Fruit fly (Drosophila melanogaster) whole organism, pupa: ENCODE data around the gene vilya.

Source experiments
- CG10348 ChIP-seq: fragments of 200-800 bp; sonication (Bioruptor generic); IDR thresholded peaks from 2 replicates; pipeline ENCODE4 v1.3.6; 2022; ENCODE audit warnings: missing biosample characterization, missing genetic modification characterization
- CG12605 ChIP-seq: fragments of 200-800 bp; sonication (Bioruptor generic); IDR thresholded peaks from 2 replicates; pipeline ENCODE4 v1.3.6; 2022; ENCODE audit warnings: missing biosample characterization, missing genetic modification characterization
- CG13204 ChIP-seq: fragments of 200-800 bp; sonication (Bioruptor generic); optimal IDR thresholded peaks from 2 replicates; lab custom pipeline; 2018; ENCODE audit warnings: missing biosample characterization, mild to moderate bottlenecking, missing genetic modification characterization, moderate library complexity
- CG14655 ChIP-seq: fragments of 200-800 bp; sonication (Bioruptor generic); optimal IDR thresholded peaks from 3 replicates; lab custom pipeline; 2017; ENCODE audit warnings: mild to moderate bottlenecking, missing biosample characterization, missing genetic modification reagents, missing genetic modification characterization
- CG15710 ChIP-seq: fragments of 200-800 bp; sonication (Bioruptor generic); optimal IDR thresholded peaks from 2 replicates; lab custom pipeline; 2018; ENCODE audit warnings: missing biosample characterization, mild to moderate bottlenecking, missing genetic modification characterization, moderate library complexity
- CG17806 ChIP-seq: fragments of 200-800 bp; sonication (Bioruptor generic); optimal IDR thresholded peaks from 2 replicates; lab custom pipeline; 2018; ENCODE audit warnings: missing biosample characterization, mild to moderate bottlenecking, missing genetic modification characterization, moderate library complexity
- CG32121 ChIP-seq: fragments of 200-800 bp; sonication (Bioruptor generic); IDR thresholded peaks from 2 replicates; pipeline ENCODE4 v1.3.6; 2022; ENCODE audit warnings: missing biosample characterization, missing genetic modification characterization
- CG34367 ChIP-seq: fragments of 200-800 bp; sonication (Bioruptor generic); optimal IDR thresholded peaks from 2 replicates; lab custom pipeline; 2018; ENCODE audit warnings: missing biosample characterization, mild to moderate bottlenecking, missing genetic modification characterization
- CG4496 ChIP-seq: fragments of 200-800 bp; sonication (Bioruptor generic); IDR thresholded peaks from 3 replicates; pipeline ENCODE4 v1.3.6; 2022; ENCODE audit warnings: missing biosample characterization, missing genetic modification characterization
- CG8159 ChIP-seq: fragments of 200-800 bp; sonication (Bioruptor generic); optimal IDR thresholded peaks from 3 replicates; lab custom pipeline; 2018; ENCODE audit warnings: missing biosample characterization, mild to moderate bottlenecking, missing genetic modification characterization, moderate library complexity
- CG8301 ChIP-seq: fragments of 200-800 bp; sonication (Bioruptor generic); optimal IDR thresholded peaks from 2 replicates; lab custom pipeline; 2018; ENCODE audit warnings: missing biosample characterization, mild to moderate bottlenecking, missing genetic modification characterization
- CG9948 ChIP-seq: fragments of 200-800 bp; sonication (Bioruptor generic); optimal IDR thresholded peaks from 2 replicates; lab custom pipeline; 2018; ENCODE audit warnings: missing biosample characterization, mild to moderate bottlenecking, missing genetic modification characterization, moderate library complexity
- D1 ChIP-seq: fragments of 200-800 bp; sonication (Bioruptor generic); optimal IDR thresholded peaks from 2 replicates; lab custom pipeline; 2018; ENCODE audit warnings: missing biosample characterization, mild to moderate bottlenecking, missing genetic modification characterization, moderate library complexity
- EcR ChIP-seq: fragments of 200-800 bp; sonication (Bioruptor generic); optimal IDR thresholded peaks from 3 replicates; lab custom pipeline; 2019; ENCODE audit warnings: missing biosample characterization, missing genetic modification characterization, mild to moderate bottlenecking, moderate library complexity, missing genetic modification reagents
- Ets98B ChIP-seq: fragments of 200-800 bp; sonication (Bioruptor generic); IDR thresholded peaks from 2 replicates; pipeline ENCODE4 v1.3.6; 2022; ENCODE audit warnings: missing biosample characterization, missing genetic modification characterization
- Pif1A ChIP-seq: fragments of 200-800 bp; sonication (Bioruptor generic); optimal IDR thresholded peaks from 3 replicates; lab custom pipeline; 2016; ENCODE audit warnings: missing biosample characterization, missing genetic modification characterization
- Pif1B ChIP-seq: fragments of 200-800 bp; sonication (Bioruptor generic); optimal IDR thresholded peaks from 3 replicates; lab custom pipeline; 2016; ENCODE audit warnings: missing biosample characterization, missing genetic modification characterization
- Snoo ChIP-seq: fragments of 200-800 bp; sonication (Bioruptor generic); optimal IDR thresholded peaks from 3 replicates; lab custom pipeline; 2017; ENCODE audit warnings: missing biosample characterization, mild to moderate bottlenecking, missing genetic modification characterization, inconsistent platforms
- fd96Ca ChIP-seq: fragments of 200-800 bp; sonication (Bioruptor generic); IDR thresholded peaks from 3 replicates; pipeline ENCODE4 v1.3.6; 2022; ENCODE audit warnings: missing biosample characterization, missing genetic modification characterization
- gl ChIP-seq: fragments of 200-800 bp; sonication (Bioruptor generic); optimal IDR thresholded peaks from 2 replicates; lab custom pipeline; 2018; ENCODE audit warnings: missing biosample characterization, mild to moderate bottlenecking, missing genetic modification characterization
- rn ChIP-seq: fragments of 200-800 bp; sonication (Bioruptor generic); IDR thresholded peaks from 2 replicates; pipeline ENCODE4 v1.3.6; 2022; ENCODE audit warnings: missing biosample characterization, missing genetic modification characterization

vilya gene

DNA sequence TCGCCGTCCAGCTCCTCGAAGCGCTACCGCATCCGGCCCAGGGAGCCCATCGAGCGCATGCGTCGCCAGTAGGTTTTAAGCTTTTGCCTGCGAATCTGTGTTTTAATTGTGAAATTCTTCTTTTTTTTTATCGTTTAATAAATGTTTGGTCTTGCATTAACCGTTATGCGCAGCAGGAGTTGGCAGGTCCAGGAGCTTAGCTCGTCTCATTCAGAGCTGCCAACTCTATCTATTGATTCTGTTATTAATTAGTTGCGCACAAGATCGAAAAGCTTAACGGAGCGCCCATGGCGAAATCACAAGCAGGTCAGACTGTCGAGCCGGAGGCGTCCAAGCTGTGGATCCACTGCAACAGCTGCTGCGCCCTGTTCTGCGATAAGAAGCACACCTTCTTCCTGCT lies at the start of gene vilya:
Gene vilya (plus strand): TSS at position 259 of the 400 bp plus-strand sequence.
- TF ChIP-seq D1 (tag; lab: Kevin White, UChicago) (no peak), CG14655 (no peak), Pif1A (GFP tag; lab: Kevin White, UChicago) (no peak), fd96Ca (GFP tag; lab: Robert Waterston, UW) (no peak), CG9948 (tag; lab: Kevin White, UChicago) (no peak), Ets98B (no peak), CG13204 (GFP tag; lab: Kevin White, UChicago) (no peak), CG12605 (GFP tag; lab: Robert Waterston, UW) (no peak), CG10348 (GFP tag; lab: Robert Waterston, UW) (no peak), CG8301 (tag; lab: Kevin White, UChicago) (no peak), rn (GFP tag; lab: Robert Waterston, UW) (no peak), CG4496 (GFP tag; lab: Robert Waterston, UW) (no peak), CG15710 (tag; lab: Kevin White, UChicago) (no peak), EcR (GFP tag; lab: Kevin White, UChicago) (no peak), Snoo (tag; lab: Kevin White, UChicago) (no peak), Pif1B (GFP tag; lab: Kevin White, UChicago) (no peak), CG8159 (tag; lab: Kevin White, UChicago) (no peak), gl (tag; lab: Kevin White, UChicago) (no peak), CG32121 (GFP tag; lab: Robert Waterston, UW) (no peak)

DNA sequence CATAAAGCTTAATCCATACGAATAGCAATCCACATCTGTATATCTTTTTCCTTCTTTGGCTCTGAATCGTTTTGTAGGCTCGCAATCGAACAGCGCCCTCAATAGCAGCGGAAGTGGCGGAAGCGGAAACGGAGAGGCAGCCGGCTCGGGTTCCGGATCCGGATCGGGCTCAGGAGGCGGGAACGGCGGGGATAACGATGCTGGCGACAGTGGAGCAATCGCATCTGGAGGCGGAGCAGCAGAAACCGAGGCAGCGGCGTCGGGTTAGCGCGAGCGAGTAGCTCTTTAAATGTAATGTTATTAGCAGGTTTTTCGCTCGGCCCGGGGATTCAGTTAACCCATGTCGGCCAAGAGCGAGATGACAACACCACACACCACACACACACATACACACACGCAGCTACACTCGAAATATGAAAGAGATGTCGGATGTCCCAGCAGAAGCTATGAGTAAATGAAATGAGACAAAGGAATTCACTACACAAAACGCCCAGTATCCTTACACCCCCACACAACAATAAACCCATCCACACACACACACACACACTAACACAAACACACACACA lies 49.4 kb upstream of the vilya start:
- TF ChIP-seq CG13204 (GFP tag; lab: Kevin White, UChicago) (no peak), D1 (tag; lab: Kevin White, UChicago) (no peak), CG17806 (tag; lab: Kevin White, UChicago) (no peak), EcR (GFP tag; lab: Kevin White, UChicago) (no peak), CG15710 (tag; lab: Kevin White, UChicago) (no peak), CG9948 (tag; lab: Kevin White, UChicago) (no peak), CG4496 (GFP tag; lab: Robert Waterston, UW) (peak; percentile 59; the same call in 2 of the 3 replicates), CG32121 (GFP tag; lab: Robert Waterston, UW) (no peak)

DNA sequence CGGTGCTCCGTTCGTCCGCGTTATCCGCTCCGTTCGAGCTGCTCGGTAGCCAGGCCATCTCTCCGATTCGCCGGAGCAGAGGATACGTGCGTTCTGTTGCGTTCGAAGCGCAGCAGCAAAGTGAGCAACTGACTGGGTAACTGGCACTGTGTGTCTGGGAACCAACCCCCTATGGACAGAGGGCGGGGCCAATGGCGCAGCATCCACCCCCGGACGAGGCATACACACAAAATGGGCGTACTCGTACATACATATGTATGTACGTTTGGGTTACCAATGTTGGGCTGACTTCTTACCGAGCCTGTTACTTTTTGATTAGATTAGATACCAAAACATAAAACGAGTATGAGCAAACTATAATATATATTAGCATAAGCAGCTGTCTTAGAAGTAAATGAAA lies 44.9 kb upstream of the vilya start, which contains the start of gene HLH3B:
Gene HLH3B (minus strand): TSS at position 123 of the 400 bp plus-strand sequence.
- TF ChIP-seq fd96Ca (GFP tag; lab: Robert Waterston, UW) (no peak), CG12605 (GFP tag; lab: Robert Waterston, UW) (no peak), EcR (GFP tag; lab: Kevin White, UChicago) (no peak), CG13204 (GFP tag; lab: Kevin White, UChicago) (no peak), CG34367 (tag; lab: Kevin White, UChicago) (no peak), CG14655 (no peak), Snoo (tag; lab: Kevin White, UChicago) (no peak), CG8159 (tag; lab: Kevin White, UChicago) (no peak), CG15710 (tag; lab: Kevin White, UChicago) (no peak), D1 (tag; lab: Kevin White, UChicago) (no peak), Pif1A (GFP tag; lab: Kevin White, UChicago) (no peak), CG8301 (tag; lab: Kevin White, UChicago) (no peak), CG17806 (tag; lab: Kevin White, UChicago) (no peak), gl (tag; lab: Kevin White, UChicago) (no peak)

DNA sequence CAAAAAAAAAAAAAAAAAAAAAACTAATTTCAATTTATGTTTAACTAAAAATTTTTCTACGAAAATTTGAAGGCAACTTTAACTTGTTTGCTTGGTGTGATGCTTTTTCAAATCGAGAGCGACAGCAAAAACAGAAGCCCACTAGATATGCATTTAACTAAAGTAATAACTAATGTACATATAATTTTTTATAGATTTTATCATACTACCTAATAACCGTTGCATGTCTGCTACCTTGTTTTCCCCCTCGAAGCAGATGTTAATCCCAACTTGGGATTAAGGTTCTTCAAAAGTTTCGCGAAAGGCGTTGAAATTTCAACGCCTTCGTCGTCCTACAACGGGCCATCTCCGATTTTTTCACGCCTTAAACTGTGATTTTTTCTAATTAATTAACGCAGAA lies 43.6 kb upstream of the vilya start, which contains the start of gene CG2652:
Gene CG2652 (minus strand): TSS at position 101 of the 400 bp plus-strand sequence.
- TF ChIP-seq CG32121 (GFP tag; lab: Robert Waterston, UW) (no peak), CG4496 (GFP tag; lab: Robert Waterston, UW) (no peak), EcR (GFP tag; lab: Kevin White, UChicago) (no peak), CG10348 (GFP tag; lab: Robert Waterston, UW) (no peak), Snoo (tag; lab: Kevin White, UChicago) (no peak)
- TF ChIP-seq, all 21 proteins: peak for 0

DNA sequence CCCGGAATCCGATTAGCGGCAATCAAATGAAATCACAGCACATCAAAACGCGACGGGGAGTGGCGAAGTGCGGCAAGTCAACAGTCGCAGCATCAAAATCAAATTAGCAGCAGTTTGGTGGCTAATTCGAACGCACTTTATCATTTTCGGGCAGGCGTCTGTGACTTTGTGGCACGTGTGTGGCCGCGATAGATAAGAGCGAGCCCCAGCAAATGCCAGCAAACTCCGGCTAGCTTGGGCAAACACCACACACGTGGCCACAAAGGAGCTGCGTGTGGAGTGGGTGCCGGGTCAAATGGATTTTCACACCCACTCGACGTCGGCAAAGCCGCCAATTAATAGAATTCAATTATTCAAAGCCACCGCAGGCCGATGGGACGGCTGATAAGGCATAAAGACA lies 42.6 kb upstream of the vilya start:
- no peak for TF ChIP-seq D1 (tag; lab: Kevin White, UChicago)
- TF ChIP-seq fd96Ca (GFP tag; lab: Robert Waterston, UW): no peak
- no peak for TF ChIP-seq CG32121 (GFP tag; lab: Robert Waterston, UW)
- no peak for TF ChIP-seq CG34367 (tag; lab: Kevin White, UChicago)
- TF ChIP-seq CG15710 (tag; lab: Kevin White, UChicago): no peak
- no peak for TF ChIP-seq CG17806 (tag; lab: Kevin White, UChicago)
- TF ChIP-seq CG9948 (tag; lab: Kevin White, UChicago): no peak
- no peak for TF ChIP-seq Ets98B
- TF ChIP-seq Pif1A (GFP tag; lab: Kevin White, UChicago): no peak

DNA sequence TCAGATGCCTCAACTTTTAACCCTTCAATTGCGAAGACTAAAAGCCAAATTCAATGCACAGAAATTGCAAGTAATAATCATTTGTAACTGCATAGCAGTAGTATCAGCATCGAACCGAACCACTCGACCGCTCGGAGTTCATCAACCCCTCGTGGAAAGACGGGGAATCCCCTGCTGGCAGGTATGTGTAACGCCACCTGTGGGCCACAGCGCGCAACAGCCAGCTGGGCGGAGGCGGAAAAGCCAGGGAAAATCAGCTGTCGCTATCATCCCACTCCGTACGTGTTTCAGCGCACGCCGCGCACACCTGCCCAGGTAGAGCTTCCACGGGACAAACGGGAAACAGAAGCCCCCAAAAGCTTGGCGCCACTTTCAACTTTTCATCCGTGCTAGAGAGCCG lies 42.0 kb upstream of the vilya start:
- no peak for TF ChIP-seq CG15710 (tag; lab: Kevin White, UChicago)
- TF ChIP-seq EcR (GFP tag; lab: Kevin White, UChicago): peak; percentile 71
